Fruit fly (Drosophila melanogaster): ENCODE data around the gene numb.

numb gene

DNA sequence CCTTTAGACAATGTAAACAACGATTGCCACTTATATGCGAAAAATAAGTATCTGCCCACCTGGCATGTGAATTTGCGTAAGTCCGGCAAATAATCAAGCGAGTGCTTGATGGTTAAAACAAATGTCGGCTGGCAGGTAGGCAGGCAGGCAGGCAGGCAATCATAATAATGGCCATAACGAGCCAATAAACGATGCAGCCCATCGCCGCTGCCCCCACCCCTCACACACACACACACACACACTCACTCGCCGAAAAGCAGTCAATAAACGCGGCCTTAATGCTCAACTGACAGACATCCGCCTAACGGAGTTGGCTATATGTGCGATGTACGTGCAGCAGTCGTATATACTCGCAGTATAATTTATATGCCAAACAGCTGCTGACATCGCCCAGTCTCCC is 16.0 kb upstream of the numb start:
- TF ChIP-seq brk (GFP tag; optimal IDR thresholded peaks at IDR 0.05) = no peak
- TF ChIP-seq usp (GFP tag; optimal IDR thresholded peaks at IDR 0.05) = no peak
- TF ChIP-seq lola (GFP tag; optimal IDR thresholded peaks at IDR 0.05) = no peak

DNA sequence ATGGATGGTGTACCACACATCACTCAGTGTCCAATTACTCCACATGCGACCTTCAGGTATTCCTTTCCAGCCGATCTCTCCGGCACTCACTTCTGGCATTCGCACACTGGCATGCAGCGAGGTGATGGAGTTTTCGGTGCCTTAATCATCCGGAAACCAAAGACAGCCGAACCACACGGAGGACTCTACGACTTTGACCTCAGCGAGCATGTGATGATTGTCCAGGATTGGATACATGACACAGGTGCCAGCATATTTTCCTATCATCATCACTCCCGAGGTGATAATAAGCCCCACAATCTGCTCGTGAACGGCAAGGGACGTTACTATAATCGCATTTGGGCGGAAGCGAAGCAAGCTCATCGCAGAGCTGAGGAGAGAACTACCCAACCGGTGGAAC is 13.1 kb upstream of the numb start:
- TF ChIP-seq OdsH (GFP tag; optimal IDR thresholded peaks at IDR 0.05) = no peak
- no peak for TF ChIP-seq sage (GFP tag; optimal IDR thresholded peaks at IDR 0.05)
- TF ChIP-seq Dfd (GFP tag; optimal IDR thresholded peaks at IDR 0.05) = no peak

DNA sequence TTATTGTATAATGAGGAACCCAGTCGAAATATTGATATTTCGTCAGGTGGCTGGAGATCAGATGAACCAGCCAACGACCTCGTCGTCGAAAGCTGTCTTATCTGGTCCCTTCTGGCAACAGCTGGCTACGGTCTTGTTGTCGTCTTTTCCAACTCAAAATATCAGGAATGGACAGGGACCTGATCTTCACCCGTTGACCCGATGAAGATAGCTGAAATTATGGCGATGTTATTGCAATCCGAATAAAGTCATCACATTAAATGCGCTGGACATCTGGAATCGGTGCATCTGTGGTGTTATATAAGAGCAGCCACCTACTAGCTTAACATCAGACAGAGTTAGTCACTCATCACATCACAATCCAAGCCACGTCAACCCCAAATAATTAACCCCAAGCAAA is 10.7 kb upstream of the numb start, which contains the start of gene Fbp2:
Fbp2 (plus strand) TSS at position 251 of the 400 bp plus-strand sequence.
- TF ChIP-seq jim (GFP tag; optimal IDR thresholded peaks at IDR 0.05) = no peak
- TF ChIP-seq Sp1 (GFP tag; optimal IDR thresholded peaks at IDR 0.05) = no peak

DNA sequence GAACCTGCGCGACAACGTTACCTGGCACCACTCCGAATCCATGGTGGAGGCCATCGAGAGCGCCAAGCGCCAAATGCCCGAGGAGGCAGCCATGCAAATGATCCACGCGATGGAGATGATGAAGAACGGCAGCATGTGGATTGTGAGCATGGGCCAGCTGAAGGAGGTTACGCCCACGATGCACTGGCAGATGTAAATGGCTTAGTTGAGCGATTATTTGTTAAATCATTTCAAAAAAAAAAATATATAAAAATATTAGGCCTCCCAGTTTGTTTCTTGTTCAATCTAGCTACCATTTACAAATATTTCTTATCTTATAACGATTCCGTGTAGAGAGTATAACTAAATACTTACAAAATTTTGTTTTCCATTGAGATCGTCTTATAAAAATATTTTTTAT is 9.7 kb upstream of the numb start, which contains the start of gene CG42847:
CG42847 (plus strand) TSS at position 301 of the 400 bp plus-strand sequence.
- TF ChIP-seq GATAd (GFP tag; optimal IDR thresholded peaks at IDR 0.05) (no peak), usp (GFP tag; optimal IDR thresholded peaks at IDR 0.05) (no peak), Hr83 (GFP tag; optimal IDR thresholded peaks at IDR 0.05; ENCODE audit: poor library complexity, severe bottlenecking) (no peak), fru (GFP tag; optimal IDR thresholded peaks at IDR 0.05) (no peak), dsf (GFP tag; optimal IDR thresholded peaks at IDR 0.05; ENCODE audit: borderline replicate concordance) (no peak), brk (GFP tag; optimal IDR thresholded peaks at IDR 0.05) (no peak), Rel (GFP tag; optimal IDR thresholded peaks at IDR 0.05) (no peak), Rel (tag; optimal IDR thresholded peaks at IDR 0.05) (no peak), N (GFP tag; optimal IDR thresholded peaks at IDR 0.05) (no peak), sv (GFP tag; optimal IDR thresholded peaks at IDR 0.05) (no peak), rgr (GFP tag; optimal IDR thresholded peaks at IDR 0.05) (no peak), Hr78 (GFP tag; optimal IDR thresholded peaks at IDR 0.05) (no peak), ey (GFP tag; optimal IDR thresholded peaks at IDR 0.05) (no peak), psq (GFP tag; optimal IDR thresholded peaks at IDR 0.05) (no peak)

DNA sequence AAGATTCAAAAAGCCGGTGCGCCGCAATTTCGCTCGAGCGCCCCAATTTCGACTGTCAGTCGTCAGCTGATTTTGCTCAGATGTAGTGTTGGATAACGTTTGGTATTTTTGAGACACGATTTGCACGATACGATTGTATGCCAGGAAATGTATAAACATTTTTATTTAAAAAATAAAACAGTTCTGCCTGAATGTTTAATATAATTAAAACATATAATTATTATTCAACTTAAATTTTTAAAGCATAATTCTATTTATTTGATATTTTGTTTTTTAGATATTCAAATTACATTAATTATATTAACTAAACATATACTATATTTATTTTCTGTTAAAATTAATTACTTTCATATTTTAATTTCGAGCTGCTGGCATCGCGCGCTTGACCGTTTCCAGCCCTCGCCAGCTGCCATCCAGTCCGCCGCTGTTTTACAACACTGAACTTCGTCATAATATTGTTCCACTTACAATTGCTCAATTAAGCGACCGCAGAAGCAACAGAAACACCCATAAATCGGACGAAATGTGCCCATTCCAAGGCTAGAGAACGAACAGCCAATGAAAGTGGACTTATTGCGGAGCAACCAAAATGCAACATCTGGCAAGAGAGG is 6.2 kb upstream of the numb start, which contains the start of the genes FucTB and scat:
FucTB (minus strand) TSS at position 61 of the 611 bp plus-strand sequence.
scat (plus strand) TSS at position 414 of the 611 bp plus-strand sequence.
- no peak for TF ChIP-seq pan (optimal IDR thresholded peaks at IDR 0.05)
- TF ChIP-seq Dif (GFP tag; optimal IDR thresholded peaks at IDR 0.05; ENCODE audit: partially characterized antibody) = peak; percentile 94
- no peak for TF ChIP-seq CG32264 (GFP tag; optimal IDR thresholded peaks at IDR 0.05)
- TF ChIP-seq Hnf4 (GFP tag; optimal IDR thresholded peaks at IDR 0.05) = peak; percentile 75
- peak; percentile 0 for TF ChIP-seq sage (GFP tag; optimal IDR thresholded peaks at IDR 0.05)
- peak; percentile 28 for TF ChIP-seq GATAd (GFP tag; optimal IDR thresholded peaks at IDR 0.05)
- peak; percentile 42 for TF ChIP-seq ey (GFP tag; optimal IDR thresholded peaks at IDR 0.05)
- TF ChIP-seq Abd-B (GFP tag; optimal IDR thresholded peaks at IDR 0.05) = no peak
- TF ChIP-seq psq (GFP tag; optimal IDR thresholded peaks at IDR 0.05) = peak; percentile 84
- TF ChIP-seq Mio (GFP tag; optimal IDR thresholded peaks at IDR 0.05) = no peak
- TF ChIP-seq sv (GFP tag; optimal IDR thresholded peaks at IDR 0.05) = peak; percentile 84
- no peak for TF ChIP-seq Myc (optimal IDR thresholded peaks at IDR 0.05)
- TF ChIP-seq brk (GFP tag; optimal IDR thresholded peaks at IDR 0.05) = peak; percentile 77
- peak; percentile 51 for TF ChIP-seq woc (GFP tag; optimal IDR thresholded peaks at IDR 0.05)
- TF ChIP-seq Vsx2 (GFP tag; optimal IDR thresholded peaks at IDR 0.05; ENCODE audit: partially characterized antibody) = peak; percentile 98
- TF ChIP-seq dmrt93B (GFP tag; optimal IDR thresholded peaks at IDR 0.05) = peak; percentile 93
- peak; percentile 77 for TF ChIP-seq h (GFP tag; optimal IDR thresholded peaks at IDR 0.05)
- TF ChIP-seq CG9705 (GFP tag; optimal IDR thresholded peaks at IDR 0.05) = peak; percentile 78
- TF ChIP-seq br (GFP tag; optimal IDR thresholded peaks at IDR 0.05) = peak; percentile 67
- no peak for TF ChIP-seq CrebA (GFP tag; optimal IDR thresholded peaks at IDR 0.05; ENCODE audit: borderline replicate concordance)
- peak; percentile 84 for TF ChIP-seq Sp1 (GFP tag; optimal IDR thresholded peaks at IDR 0.05)
- TF ChIP-seq OdsH (GFP tag; optimal IDR thresholded peaks at IDR 0.05) = peak; percentile 78
- TF ChIP-seq Jra (GFP tag; optimal IDR thresholded peaks at IDR 0.05) = peak; percentile 39
- peak in 1 of 2 experiments; percentile 89 for TF ChIP-seq foxo (GFP tag; optimal IDR thresholded peaks at IDR 0.05)
- no peak for TF ChIP-seq Rel (GFP tag; optimal IDR thresholded peaks at IDR 0.05)
- peak; percentile 49 for TF ChIP-seq Rel (tag; optimal IDR thresholded peaks at IDR 0.05)
- no peak for TF ChIP-seq N (GFP tag; optimal IDR thresholded peaks at IDR 0.05)
- TF ChIP-seq Hr78 (GFP tag; optimal IDR thresholded peaks at IDR 0.05) = no peak
- TF ChIP-seq tai (GFP tag; optimal IDR thresholded peaks at IDR 0.05) = peak; percentile 76
- no peak for TF ChIP-seq usp (GFP tag; optimal IDR thresholded peaks at IDR 0.05)
- peak; percentile 84 for TF ChIP-seq rgr (GFP tag; optimal IDR thresholded peaks at IDR 0.05)
- peak; percentile 72 for TF ChIP-seq fru (GFP tag; optimal IDR thresholded peaks at IDR 0.05)
- peak; percentile 42 for TF ChIP-seq Hr83 (GFP tag; optimal IDR thresholded peaks at IDR 0.05; ENCODE audit: poor library complexity, severe bottlenecking)
- TF ChIP-seq dsf (GFP tag; optimal IDR thresholded peaks at IDR 0.05; ENCODE audit: borderline replicate concordance) = peak; percentile 25
- peak; percentile 64 to 65 for TF ChIP-seq dl (GFP tag; optimal IDR thresholded peaks at IDR 0.05; ENCODE audit: insufficient read depth in 1 of 2, partially characterized antibody in 2 of 2)
- peak; percentile 92 for TF ChIP-seq HLH106 (tag; optimal IDR thresholded peaks at IDR 0.05)
- no peak for TF ChIP-seq jim (GFP tag; optimal IDR thresholded peaks at IDR 0.05)
